Worm (Caenorhabditis elegans): ENCODE results near the gene str-264.

Gene str-264

ce11 chrV:15497731-15498130, 5.3 kb upstream of the str-264 start:
- TF ChIP-seq nhr-80 (tag; optimal IDR thresholded peaks at IDR 0.05), result peak; percentile 97
- TF ChIP-seq pha-4 (tag; optimal IDR thresholded peaks at IDR 0.05), result peak; percentile 74
- peak; percentile 65 for TF ChIP-seq attf-5 (GFP tag; optimal IDR thresholded peaks at IDR 0.05)
- TF ChIP-seq somi-1 (GFP tag; optimal IDR thresholded peaks at IDR 0.05), result no peak
- no peak for TF ChIP-seq snpc-4 (GFP tag; optimal IDR thresholded peaks at IDR 0.05)
- TF ChIP-seq snpc-4 (tag; optimal IDR thresholded peaks at IDR 0.05), result peak in 2 of 4 experiments; percentile 27 to 54
- TF ChIP-seq madf-8 (GFP tag; conservative IDR thresholded peaks at IDR 0.05), result no peak
- TF ChIP-seq dox-1 (GFP tag; IDR thresholded peaks at IDR 0.05), result no peak
- peak; percentile 84 for TF ChIP-seq hmg-1.2 (GFP tag; IDR thresholded peaks at IDR 0.05)

DNA sequence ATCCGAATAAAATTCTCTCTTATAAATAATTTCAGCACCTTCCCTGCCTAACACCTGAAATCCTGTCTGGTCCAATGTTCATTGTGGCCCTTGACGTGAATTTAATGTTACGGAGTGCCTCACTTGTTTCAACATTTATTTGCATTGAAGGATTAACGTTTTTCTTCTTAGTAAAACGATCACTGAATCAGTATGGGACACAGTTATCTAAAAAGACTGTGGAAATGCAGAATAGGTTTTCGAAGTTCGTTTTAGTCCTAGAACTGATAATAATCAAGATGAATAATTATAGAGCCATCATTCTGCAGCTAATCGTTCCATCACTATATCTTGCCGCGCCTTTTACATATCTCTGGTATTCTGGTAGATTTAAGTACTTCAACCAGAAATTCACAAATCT, 2.8 kb upstream of the str-264 start, which contains the start of gene srh-219:
Gene srh-219, plus strand, starts transcription at position 301 of the 400 bp plus-strand sequence.
- TF ChIP-seq gei-17 (GFP tag; optimal IDR thresholded peaks at IDR 0.05), result no peak
- no peak for TF ChIP-seq ekl-4 (GFP tag; IDR thresholded peaks at IDR 0.05)
- TF ChIP-seq lir-1 (GFP tag; conservative IDR thresholded peaks at IDR 0.05), result no peak

- no peak for TF ChIP-seq F23B12.7 (tag; optimal IDR thresholded peaks at IDR 0.05; ENCODE audit: insufficient read depth)
- no peak for TF ChIP-seq F52B5.7 (tag; optimal IDR thresholded peaks at IDR 0.05)
- TF ChIP-seq lsl-1 (GFP tag; optimal IDR thresholded peaks at IDR 0.05), result no peak
- TF ChIP-seq ztf-22 (GFP tag; optimal IDR thresholded peaks at IDR 0.05), result no peak
- no peak for TF ChIP-seq snpc-1.1 (tag; optimal IDR thresholded peaks at IDR 0.05; ENCODE audit: insufficient read depth)
Measured at ce11 chrV:15493680-15494079, 1.3 kb upstream of the str-264 start, which contains the start of gene srh-218. TSS of gene srh-218 (plus strand) at chrV:15493980.

ce11 chrV:15487764-15488163, 4.7 kb downstream of the str-264 start, which contains the start of gene srw-21:
TSS of gene srw-21 (plus strand) at chrV:15488064.
- TF ChIP-seq snpc-3.4 (tag; optimal IDR thresholded peaks at IDR 0.05), result no peak
- no peak for TF ChIP-seq ceh-100 (GFP tag; IDR thresholded peaks at IDR 0.05)
- no peak for TF ChIP-seq mcd-1 (GFP tag; IDR thresholded peaks at IDR 0.05)
- TF ChIP-seq unc-62 (GFP tag; optimal IDR thresholded peaks at IDR 0.05), result no peak
- no peak for TF ChIP-seq tbp1 (GFP tag; optimal IDR thresholded peaks at IDR 0.05)
- TF ChIP-seq K12H6.12 (tag; optimal IDR thresholded peaks at IDR 0.05), result no peak
- no peak for TF ChIP-seq B0261.1 (tag; optimal IDR thresholded peaks at IDR 0.05)
- no peak for TF ChIP-seq snpc-1.3 (tag; optimal IDR thresholded peaks at IDR 0.05; ENCODE audit: insufficient read depth)
- no peak for TF ChIP-seq C06A6.2 (GFP tag; conservative IDR thresholded peaks at IDR 0.05)
- TF ChIP-seq sptf-2 (GFP tag; optimal IDR thresholded peaks at IDR 0.05), result no peak
- no peak for TF ChIP-seq T26A5.8 (tag; optimal IDR thresholded peaks at IDR 0.05)
- TF ChIP-seq nhr-90 (tag; optimal IDR thresholded peaks at IDR 0.05), result no peak
- TF ChIP-seq lin-54 (GFP tag; optimal IDR thresholded peaks at IDR 0.05), result no peak

- TF ChIP-seq hmg-1.2 (GFP tag; IDR thresholded peaks at IDR 0.05), result no peak
- TF ChIP-seq lsl-1 (GFP tag; optimal IDR thresholded peaks at IDR 0.05), result no peak
- no peak for TF ChIP-seq lag-1 (GFP tag; IDR thresholded peaks at IDR 0.05)
- no peak for TF ChIP-seq ceh-27 (GFP tag; optimal IDR thresholded peaks at IDR 0.05)
- no peak for TF ChIP-seq die-1 (tag; optimal IDR thresholded peaks at IDR 0.05)
Measured at ce11 chrV:15484537-15484936, 7.9 kb downstream of the str-264 start, which contains the start of gene C06B8.3. TSS of gene C06B8.3 (minus strand) at chrV:15484637.

Measured in whole organism, young adult.